Worm (Caenorhabditis elegans) whole organism, late embryonic: ENCODE measurements around the gene gars-1.

Experiments
- F13H6.1 ChIP-seq: sonication (generic microtip); optimal IDR thresholded peaks from 2 replicates; lab custom pipeline; 2016; ENCODE audit warnings: missing genetic modification characterization, missing compliant biosample characterization
- K09A11.1 ChIP-seq: sonication (generic microtip); optimal IDR thresholded peaks from 2 replicates; lab custom pipeline; 2017; ENCODE audit warnings: antibody characterized with exemption, mild to moderate bottlenecking, missing genetic modification characterization, missing compliant biosample characterization; ENCODE audit not compliant: insufficient read depth
- T23F11.4 ChIP-seq: fragments of 200-800 bp; sonication (Bioruptor generic); optimal IDR thresholded peaks from 2 replicates; lab custom pipeline; 2018; ENCODE audit warnings: mild to moderate bottlenecking, missing genetic modification characterization, missing compliant biosample characterization
- ahr-1 ChIP-seq: sonication (generic microtip); optimal IDR thresholded peaks from 2 replicates; lab custom pipeline; 2016; ENCODE audit warnings: missing genetic modification characterization, missing compliant biosample characterization
- ama-1 ChIP-seq: fragments of 150-350 bp; optimal IDR thresholded peaks from 2 replicates; lab custom pipeline; 2014
- ceh-18 ChIP-seq: sonication (generic microtip); optimal IDR thresholded peaks from 2 replicates; lab custom pipeline; 2016; ENCODE audit warnings: missing genetic modification characterization, missing compliant biosample characterization
- ceh-19 ChIP-seq: fragments of 200-800 bp; sonication (Bioruptor generic); optimal IDR thresholded peaks from 2 replicates; lab custom pipeline; 2018; ENCODE audit warnings: mild to moderate bottlenecking, missing genetic modification characterization, missing compliant biosample characterization
- ceh-2 ChIP-seq: sonication (generic microtip); optimal IDR thresholded peaks from 2 replicates; lab custom pipeline; 2016; ENCODE audit warnings: missing genotype, missing genetic modification characterization, missing compliant biosample characterization
- ceh-22 ChIP-seq: sonication (generic microtip); optimal IDR thresholded peaks from 2 replicates; lab custom pipeline; 2017; ENCODE audit warnings: missing biosample characterization, missing genetic modification characterization
- ceh-24 ChIP-seq: sonication (generic microtip); optimal IDR thresholded peaks from 2 replicates; lab custom pipeline; 2016; ENCODE audit warnings: mild to moderate bottlenecking, missing genetic modification characterization, missing compliant biosample characterization
- ceh-30 ChIP-seq: fragments of 150-350 bp; optimal IDR thresholded peaks from 2 replicates; lab custom pipeline; 2014; ENCODE audit warnings: missing biosample characterization, missing genetic modification characterization
- ceh-31 ChIP-seq: sonication (generic microtip); optimal IDR thresholded peaks from 2 replicates; lab custom pipeline; 2016; ENCODE audit warnings: missing genetic modification characterization, missing compliant biosample characterization
- ceh-34 ChIP-seq: sonication (generic microtip); optimal IDR thresholded peaks from 2 replicates; lab custom pipeline; 2016; ENCODE audit warnings: mild to moderate bottlenecking, missing genetic modification characterization, missing compliant biosample characterization
- dmd-4 ChIP-seq: sonication (generic microtip); optimal IDR thresholded peaks from 2 replicates; lab custom pipeline; 2016; ENCODE audit warnings: borderline replicate concordance, missing genetic modification characterization, missing compliant biosample characterization
- elt-2 ChIP-seq: sonication (generic microtip); optimal IDR thresholded peaks from 2 replicates; lab custom pipeline; 2016; ENCODE audit warnings: missing genetic modification reagents, missing genetic modification characterization, missing compliant biosample characterization
- elt-4 ChIP-seq: sonication (generic microtip); optimal IDR thresholded peaks from 2 replicates; lab custom pipeline; 2016; ENCODE audit warnings: missing genetic modification characterization, missing compliant biosample characterization
- fkh-6 ChIP-seq: sonication (generic microtip); optimal IDR thresholded peaks from 2 replicates; lab custom pipeline; 2016; ENCODE audit warnings: missing genetic modification characterization, missing compliant biosample characterization
- hlh-13 ChIP-seq: fragments of 200-800 bp; sonication (Bioruptor generic); optimal IDR thresholded peaks from 2 replicates; lab custom pipeline; 2018; ENCODE audit warnings: mild to moderate bottlenecking, missing genetic modification characterization, missing compliant biosample characterization
- hlh-30 ChIP-seq: sonication (generic microtip); optimal IDR thresholded peaks from 2 replicates; lab custom pipeline; 2017; ENCODE audit warnings: antibody characterized with exemption, missing genetic modification characterization, missing compliant biosample characterization; ENCODE audit not compliant: insufficient read depth
- hlh-8 ChIP-seq: sonication (generic microtip); optimal IDR thresholded peaks from 2 replicates; lab custom pipeline; 2016; ENCODE audit warnings: missing genotype, missing genetic modification characterization, missing compliant biosample characterization
- madf-2 ChIP-seq: sonication (generic microtip); optimal IDR thresholded peaks from 2 replicates; lab custom pipeline; 2017; ENCODE audit warnings: missing genetic modification characterization, missing compliant biosample characterization
- nfya-1 ChIP-seq: sonication (generic microtip); optimal IDR thresholded peaks from 2 replicates; lab custom pipeline; 2017; ENCODE audit warnings: missing genetic modification characterization, mild to moderate bottlenecking, missing compliant biosample characterization, antibody characterized with exemption, moderate library complexity
- nhr-232 ChIP-seq: sonication (generic microtip); optimal IDR thresholded peaks from 2 replicates; lab custom pipeline; 2016; ENCODE audit warnings: missing genetic modification characterization, missing compliant biosample characterization
- npax-4 ChIP-seq: sonication (generic microtip); optimal IDR thresholded peaks from 2 replicates; lab custom pipeline; 2016; ENCODE audit warnings: missing genetic modification characterization, missing compliant biosample characterization
- pag-3 ChIP-seq: sonication (generic microtip); optimal IDR thresholded peaks from 2 replicates; lab custom pipeline; 2016; ENCODE audit warnings: missing compliant biosample characterization, missing genetic modification characterization, borderline replicate concordance
- pat-9 ChIP-seq: fragments of 200-800 bp; sonication (Bioruptor generic); optimal IDR thresholded peaks from 2 replicates; lab custom pipeline; 2018; ENCODE audit warnings: mild to moderate bottlenecking, missing genetic modification characterization, moderate library complexity, missing compliant biosample characterization
- pax-1 ChIP-seq: fragments of 150-350 bp; optimal IDR thresholded peaks from 2 replicates; lab custom pipeline; 2014; ENCODE audit warnings: missing biosample characterization, missing genetic modification characterization
- sox-2 ChIP-seq: fragments of 200-800 bp; sonication (Bioruptor generic); IDR thresholded peaks from 2 replicates; pipeline ENCODE4 v1.3.6; 2022; ENCODE audit warnings: missing genetic modification reagents, missing genetic modification characterization, missing compliant biosample characterization
- syd-9 ChIP-seq: sonication (generic microtip); optimal IDR thresholded peaks from 2 replicates; lab custom pipeline; 2016; ENCODE audit warnings: mild to moderate bottlenecking, missing genetic modification characterization, moderate library complexity, missing compliant biosample characterization
- tbx-2 ChIP-seq: sonication (generic microtip); optimal IDR thresholded peaks from 2 replicates; lab custom pipeline; 2016; ENCODE audit warnings: missing genetic modification characterization, missing compliant biosample characterization
- unc-55 ChIP-seq: sonication (generic microtip); optimal IDR thresholded peaks from 2 replicates; lab custom pipeline; 2017; ENCODE audit warnings: missing biosample characterization, missing genetic modification reagents, missing genetic modification characterization
- ztf-16 ChIP-seq: sonication (generic microtip); optimal IDR thresholded peaks from 2 replicates; lab custom pipeline; 2017; ENCODE audit warnings: missing genetic modification characterization, missing compliant biosample characterization

Gene gars-1

ce11 chrIII:5153137-5153536, 10.3 kb downstream of the gars-1 start, which contains the start of the genes rbm-42 and grwd-1:
rbm-42 (minus strand) TSS chrIII:5153229.
grwd-1 (plus strand) TSS chrIII:5153464.
- TF ChIP-seq hlh-8 = no peak
- no peak for TF ChIP-seq nhr-232
- peak; percentile 11 for TF ChIP-seq ceh-31 (tag; lab: Kevin White, UChicago)
- no peak for TF ChIP-seq hlh-13 (GFP tag; lab: Kevin White, UChicago)
- no peak for TF ChIP-seq F13H6.1 (tag; lab: Kevin White, UChicago)
- peak; percentile 13 for TF ChIP-seq elt-2

- TF ChIP-seq unc-55 (peak; percentile 33), ceh-22 (no peak), pat-9 (tag; lab: Kevin White, UChicago) (no peak), fkh-6 (tag; lab: Kevin White, UChicago) (no peak), pag-3 (tag; lab: Kevin White, UChicago) (no peak), hlh-30 (tag; lab: Kevin White, UChicago) (no peak), ama-1 (no peak), tbx-2 (tag; lab: Kevin White, UChicago) (peak; percentile 85)
- TF ChIP-seq, all 69 proteins: peak for 2
Observed at ce11 chrIII:5150980-5151379, 12.4 kb downstream of the gars-1 start.

ce11 chrIII:5150012-5150411, 13.4 kb downstream of the gars-1 start:
- TF ChIP-seq ceh-18 (tag; lab: Kevin White, UChicago) (no peak), tbx-2 (tag; lab: Kevin White, UChicago) (peak; percentile 68)

- no peak for TF ChIP-seq ahr-1 (tag; lab: Kevin White, UChicago)
- no peak for TF ChIP-seq ztf-16 (tag; lab: Kevin White, UChicago)
- TF ChIP-seq syd-9 (tag; lab: Kevin White, UChicago) = no peak
- TF ChIP-seq T23F11.4 = no peak
- no peak for TF ChIP-seq npax-4 (tag; lab: Kevin White, UChicago)
- TF ChIP-seq sox-2 = no peak
- no peak for TF ChIP-seq ceh-30 (tag; lab: Kevin White, UChicago)
- no peak for TF ChIP-seq fkh-6 (tag; lab: Kevin White, UChicago)
- no peak for TF ChIP-seq elt-2
- TF ChIP-seq madf-2 (tag; lab: Kevin White, UChicago) = no peak
- TF ChIP-seq hlh-13 (GFP tag; lab: Kevin White, UChicago) = no peak
- no peak for TF ChIP-seq nhr-232
- TF ChIP-seq ceh-24 (tag; lab: Kevin White, UChicago) = no peak
- TF ChIP-seq elt-4 = no peak
- TF ChIP-seq ceh-2 = no peak
- no peak for TF ChIP-seq dmd-4 (tag; lab: Kevin White, UChicago)
- no peak for TF ChIP-seq ceh-34 (tag; lab: Kevin White, UChicago)
- TF ChIP-seq pax-1 = no peak
Observed at ce11 chrIII:5149478-5149877, 13.9 kb downstream of the gars-1 start, which contains the start of gene Y54H5A.2. Y54H5A.2 (minus strand) TSS chrIII:5149578.

- TF ChIP-seq K09A11.1 (tag; lab: Kevin White, UChicago) (no peak), ahr-1 (tag; lab: Kevin White, UChicago) (no peak), fkh-6 (tag; lab: Kevin White, UChicago) (no peak), pax-1 (no peak), unc-55 (no peak), nfya-1 (no peak)
Observed at ce11 chrIII:5147445-5147844, 16.0 kb downstream of the gars-1 start.

- TF ChIP-seq ceh-19 (GFP tag; lab: Kevin White, UChicago) (no peak), tbx-2 (tag; lab: Kevin White, UChicago) (peak; percentile 74), elt-2 (peak; percentile 91)
Observed at ce11 chrIII:5146749-5147148, 16.7 kb downstream of the gars-1 start.
